Worm (Caenorhabditis elegans): ENCODE data around the gene F18H3.4.

Gene F18H3.4

ce11 chrX:13574029-13574428 is 45.1 kb downstream of the F18H3.4 start:
- no peak for TF ChIP-seq drap-1 (GFP tag; optimal IDR thresholded peaks at IDR 0.05)
- TF ChIP-seq nhr-237 (tag; optimal IDR thresholded peaks at IDR 0.05), result no peak
- TF ChIP-seq sem-2 (GFP tag; optimal IDR thresholded peaks at IDR 0.05), result no peak
- TF ChIP-seq pha-4 (tag; optimal IDR thresholded peaks at IDR 0.05), result no peak
- no peak for TF ChIP-seq snpc-4 (tag; optimal IDR thresholded peaks at IDR 0.05)
- TF ChIP-seq ztf-11 (tag; optimal IDR thresholded peaks at IDR 0.05), result no peak
- no peak for TF ChIP-seq cnd-1 (tag; optimal IDR thresholded peaks at IDR 0.05)
- no peak for TF ChIP-seq unc-62 (GFP tag; optimal IDR thresholded peaks at IDR 0.05)
- no peak for TF ChIP-seq unc-120 (tag; optimal IDR thresholded peaks at IDR 0.05; ENCODE audit: poor library complexity, severe bottlenecking)
- no peak for TF ChIP-seq elt-1 (tag; optimal IDR thresholded peaks at IDR 0.05; ENCODE audit: borderline replicate concordance, insufficient read depth)
- TF ChIP-seq lsy-2 (tag; optimal IDR thresholded peaks at IDR 0.05), result no peak
- TF ChIP-seq sptf-1 (tag; optimal IDR thresholded peaks at IDR 0.05), result no peak
- TF ChIP-seq tbx-8 (GFP tag; optimal IDR thresholded peaks at IDR 0.05), result no peak
- no peak for TF ChIP-seq ces-1 (GFP tag; optimal IDR thresholded peaks at IDR 0.05)
- no peak for TF ChIP-seq nhr-28 (tag; optimal IDR thresholded peaks at IDR 0.05)

ce11 chrX:13578483-13578882 is 49.6 kb downstream of the F18H3.4 start, which contains the start of gene F54B11.11:
TSS of gene F54B11.11 (plus strand) at chrX:13578783.
- TF ChIP-seq cnd-1 (tag; optimal IDR thresholded peaks at IDR 0.05) (no peak), ceh-43 (GFP tag; optimal IDR thresholded peaks at IDR 0.05) (no peak), zip-8 (tag; optimal IDR thresholded peaks at IDR 0.05) (no peak), ceh-39 (tag; optimal IDR thresholded peaks at IDR 0.05) (no peak), hlh-1 (tag; optimal IDR thresholded peaks at IDR 0.05) (no peak), nhr-2 (tag; optimal IDR thresholded peaks at IDR 0.05) (no peak), tbx-8 (GFP tag; optimal IDR thresholded peaks at IDR 0.05) (no peak), unc-120 (tag; optimal IDR thresholded peaks at IDR 0.05; ENCODE audit: poor library complexity, severe bottlenecking) (no peak), blmp-1 (tag; optimal IDR thresholded peaks at IDR 0.05) (no peak), nhr-237 (tag; optimal IDR thresholded peaks at IDR 0.05) (no peak), unc-62 (GFP tag; optimal IDR thresholded peaks at IDR 0.05) (no peak), lsy-2 (tag; optimal IDR thresholded peaks at IDR 0.05) (no peak), M03D4.4 (tag; optimal IDR thresholded peaks at IDR 0.05) (no peak), elt-3 (tag; optimal IDR thresholded peaks at IDR 0.05) (no peak), nhr-28 (tag; optimal IDR thresholded peaks at IDR 0.05) (no peak)
